Worm (Caenorhabditis elegans) whole organism, young adult: ENCODE measurements around the gene C24H10.2.
A peak's percentile ranks its signal among the peaks of the same experiment; 100 is the strongest.

Experiments
- B0035.1 ChIP-seq: sonication (generic microtip); optimal IDR thresholded peaks from 2 replicates; lab custom pipeline; 2016; ENCODE audit warnings: missing genetic modification characterization, mild to moderate bottlenecking, missing compliant biosample characterization, missing genotype, missing genetic modification reagents
- C17E4.6 ChIP-seq: fragments of 200-800 bp; sonication (Bioruptor generic); IDR thresholded peaks from 2 replicates; pipeline ENCODE4 v1.3.6; 2022; ENCODE audit warnings: missing genetic modification reagents, missing genetic modification characterization, missing compliant biosample characterization
- D2030.7 ChIP-seq: fragments of 200-800 bp; sonication (Bioruptor generic); IDR thresholded peaks from 2 replicates; pipeline ENCODE4 v1.3.6; 2022; ENCODE audit warnings: missing genetic modification reagents, missing genetic modification characterization, missing compliant biosample characterization
- F23B12.7 ChIP-seq: sonication (generic microtip); optimal IDR thresholded peaks from 2 replicates; lab custom pipeline; 2017; ENCODE audit warnings: missing genetic modification characterization, mild to moderate bottlenecking, missing compliant biosample characterization, antibody characterized with exemption, moderate library complexity; ENCODE audit not compliant: insufficient read depth
- F49E8.2 ChIP-seq: sonication (generic microtip); optimal IDR thresholded peaks from 3 replicates; lab custom pipeline; 2017; ENCODE audit warnings: missing genetic modification characterization, mild to moderate bottlenecking, missing compliant biosample characterization, antibody characterized with exemption, moderate library complexity; ENCODE audit not compliant: insufficient read depth
- K12H6.12 ChIP-seq: fragments of 200-800 bp; sonication (Bioruptor generic); optimal IDR thresholded peaks from 2 replicates; lab custom pipeline; 2018; ENCODE audit warnings: mild to moderate bottlenecking, missing genetic modification characterization, missing compliant biosample characterization
- Y53F4B.3 ChIP-seq: fragments of 200-800 bp; sonication (Bioruptor generic); IDR thresholded peaks from 2 replicates; pipeline ENCODE4 v1.3.6; 2022; ENCODE audit warnings: missing genetic modification reagents, missing genetic modification characterization, missing compliant biosample characterization
- Y56A3A.18 ChIP-seq: fragments of 200-800 bp; sonication (Bioruptor generic); IDR thresholded peaks from 2 replicates; pipeline ENCODE4 v1.3.6; 2022; ENCODE audit warnings: missing genetic modification reagents, missing genetic modification characterization, missing compliant biosample characterization
- Y79H2A.3 ChIP-seq: fragments of 200-800 bp; sonication (Bioruptor generic); conservative IDR thresholded peaks from 2 replicates; pipeline ENCODE4 v1.3.6; 2022; ENCODE audit warnings: missing genetic modification reagents, missing genetic modification characterization, missing compliant biosample characterization
- ZK185.1 ChIP-seq: sonication (generic microtip); optimal IDR thresholded peaks from 2 replicates; lab custom pipeline; 2016; ENCODE audit warnings: mild to moderate bottlenecking, missing genetic modification characterization, missing compliant biosample characterization; ENCODE audit not compliant: poor library complexity, severe bottlenecking
- ama-1 ChIP-seq, 3 experiments: fragments of 150-350 bp in 1 of 3; sonication (generic microtip) in 2 of 3; optimal IDR thresholded peaks; 2 replicates each; lab custom pipeline; 2014 to 2018; ENCODE audit warnings: missing biosample characterization in 2 of 3, missing genetic modification characterization in 2 of 3, missing genetic modification reagents in 2 of 3
- aptf-2 ChIP-seq: fragments of 200-800 bp; sonication (Bioruptor generic); conservative IDR thresholded peaks from 2 replicates; pipeline ENCODE4 v1.3.6; 2022; ENCODE audit warnings: missing genetic modification reagents, missing genetic modification characterization, missing compliant biosample characterization
- attf-3 ChIP-seq: fragments of 200-800 bp; sonication (Bioruptor generic); conservative IDR thresholded peaks from 2 replicates; pipeline ENCODE4 v1.3.6; 2022; ENCODE audit warnings: missing genetic modification reagents, missing genetic modification characterization, missing compliant biosample characterization
- attf-5 ChIP-seq: fragments of 200-800 bp; sonication (Bioruptor generic); optimal IDR thresholded peaks from 2 replicates; lab custom pipeline; 2018; ENCODE audit warnings: mild to moderate bottlenecking, missing genetic modification characterization, missing compliant biosample characterization
- attf-6 ChIP-seq: fragments of 200-800 bp; sonication (Bioruptor generic); IDR thresholded peaks from 2 replicates; pipeline ENCODE4 v1.3.6; 2022; ENCODE audit warnings: missing genetic modification reagents, missing genetic modification characterization, missing compliant biosample characterization
- cebp-2 ChIP-seq: fragments of 200-800 bp; sonication (Bioruptor generic); IDR thresholded peaks from 2 replicates; pipeline ENCODE4 v1.3.6; 2022; ENCODE audit warnings: missing genetic modification characterization, missing compliant biosample characterization
- ceh-27 ChIP-seq: fragments of 200-800 bp; sonication (Bioruptor generic); optimal IDR thresholded peaks from 2 replicates; lab custom pipeline; 2018; ENCODE audit warnings: mild to moderate bottlenecking, missing genetic modification characterization, moderate library complexity, missing compliant biosample characterization
- ceh-40 ChIP-seq: fragments of 200-800 bp; sonication (Bioruptor generic); IDR thresholded peaks from 2 replicates; pipeline ENCODE4 v1.3.6; 2022; ENCODE audit warnings: missing genetic modification characterization, missing compliant biosample characterization
- chd-7 ChIP-seq: sonication (generic microtip); optimal IDR thresholded peaks from 2 replicates; lab custom pipeline; 2016; ENCODE audit warnings: mild to moderate bottlenecking, missing genetic modification characterization, moderate library complexity, missing compliant biosample characterization
- dox-1 ChIP-seq: fragments of 200-800 bp; sonication (Bioruptor generic); IDR thresholded peaks from 2 replicates; pipeline ENCODE4 v1.3.6; 2022; ENCODE audit warnings: missing genetic modification reagents, missing genetic modification characterization, missing compliant biosample characterization
- egl-44 ChIP-seq: fragments of 200-800 bp; sonication (Bioruptor generic); IDR thresholded peaks from 2 replicates; pipeline ENCODE4 v1.3.6; 2022; ENCODE audit warnings: missing genetic modification reagents, missing genetic modification characterization, missing compliant biosample characterization
- egrh-3 ChIP-seq: fragments of 200-800 bp; sonication (Bioruptor generic); IDR thresholded peaks from 2 replicates; pipeline ENCODE4 v1.3.6; 2022; ENCODE audit warnings: missing genetic modification reagents, missing genetic modification characterization, missing compliant biosample characterization
- ekl-4 ChIP-seq: fragments of 200-800 bp; sonication (Bioruptor generic); IDR thresholded peaks from 2 replicates; pipeline ENCODE4 v1.3.6; 2022; ENCODE audit warnings: missing genetic modification reagents, missing genetic modification characterization, missing compliant biosample characterization
- ets-4 ChIP-seq: fragments of 200-800 bp; sonication (Bioruptor generic); optimal IDR thresholded peaks from 2 replicates; lab custom pipeline; 2018; ENCODE audit warnings: mild to moderate bottlenecking, missing genetic modification characterization, missing compliant biosample characterization
- fkh-3 ChIP-seq: sonication (generic microtip); optimal IDR thresholded peaks from 2 replicates; lab custom pipeline; 2016; ENCODE audit warnings: mild to moderate bottlenecking, missing genetic modification characterization, missing compliant biosample characterization
- gei-17 ChIP-seq: fragments of 200-800 bp; sonication (Bioruptor generic); optimal IDR thresholded peaks from 2 replicates; lab custom pipeline; 2018; ENCODE audit warnings: mild to moderate bottlenecking, missing genetic modification characterization, missing compliant biosample characterization
- hmg-1.2 ChIP-seq: fragments of 200-800 bp; sonication (Bioruptor generic); IDR thresholded peaks from 2 replicates; pipeline ENCODE4 v1.3.6; 2022; ENCODE audit warnings: missing genetic modification reagents, missing genetic modification characterization, missing compliant biosample characterization
- let-607 ChIP-seq, 2 experiments: fragments of 200-800 bp in 1 of 2; sonication (Bioruptor generic) in 1 of 2; sonication (generic microtip) in 1 of 2; optimal IDR thresholded peaks; 2 replicates each; lab custom pipeline; 2016 to 2018; ENCODE audit warnings: mild to moderate bottlenecking in 2 of 2, missing compliant biosample characterization in 2 of 2, missing genetic modification characterization in 2 of 2, moderate library complexity in 2 of 2, missing genotype in 1 of 2
- lin-26 ChIP-seq: fragments of 200-800 bp; sonication (Bioruptor generic); IDR thresholded peaks from 2 replicates; pipeline ENCODE4 v1.3.6; 2022; ENCODE audit warnings: missing genetic modification reagents, missing genetic modification characterization, missing compliant biosample characterization
- lin-35 ChIP-seq, 3 experiments: fragments of 150-350 bp in 2 of 3; sonication (generic microtip) in 1 of 3; optimal IDR thresholded peaks; 2 replicates each; lab custom pipeline; 2014 to 2018; ENCODE audit warnings: missing biosample characterization in 3 of 3, missing genetic modification characterization in 3 of 3, missing genetic modification reagents in 3 of 3
- lin-54 ChIP-seq: fragments of 200-800 bp; sonication (Bioruptor generic); optimal IDR thresholded peaks from 2 replicates; lab custom pipeline; 2018; ENCODE audit warnings: mild to moderate bottlenecking, missing genetic modification characterization, missing compliant biosample characterization
- madf-6 ChIP-seq: fragments of 200-800 bp; sonication (Bioruptor generic); IDR thresholded peaks from 2 replicates; pipeline ENCODE4 v1.3.6; 2022; ENCODE audit warnings: missing genetic modification reagents, missing genetic modification characterization, missing compliant biosample characterization
- mcd-1 ChIP-seq: fragments of 200-800 bp; sonication (Bioruptor generic); IDR thresholded peaks from 2 replicates; pipeline ENCODE4 v1.3.6; 2022; ENCODE audit warnings: missing genetic modification reagents, missing genetic modification characterization, missing compliant biosample characterization
- mel-28 ChIP-seq: sonication (generic microtip); optimal IDR thresholded peaks from 2 replicates; lab custom pipeline; 2016; ENCODE audit warnings: borderline replicate concordance, mild to moderate bottlenecking, missing genetic modification characterization, missing compliant biosample characterization
- nfya-1 ChIP-seq: sonication (generic microtip); optimal IDR thresholded peaks from 2 replicates; lab custom pipeline; 2017; ENCODE audit warnings: antibody characterized with exemption, missing compliant biosample characterization, missing genetic modification characterization, borderline replicate concordance; ENCODE audit not compliant: insufficient read depth
- nhr-27 ChIP-seq: fragments of 200-800 bp; sonication (Bioruptor generic); optimal IDR thresholded peaks from 2 replicates; lab custom pipeline; 2018; ENCODE audit warnings: mild to moderate bottlenecking, missing genetic modification characterization, moderate library complexity, missing compliant biosample characterization
- nhr-80 ChIP-seq: sonication (generic microtip); optimal IDR thresholded peaks from 2 replicates; lab custom pipeline; 2016; ENCODE audit warnings: missing genetic modification characterization, missing compliant biosample characterization
- rec-8 ChIP-seq, 2 experiments: sonication (generic microtip); optimal IDR thresholded peaks; 2 replicates each; lab custom pipeline; 2016; ENCODE audit warnings: mild to moderate bottlenecking in 2 of 2, missing genetic modification characterization in 2 of 2, missing genetic modification reagents in 2 of 2, missing genotype in 2 of 2, missing biosample characterization in 1 of 2, missing compliant biosample characterization in 1 of 2, moderate library complexity in 1 of 2
- snpc-1.1 ChIP-seq: sonication (generic microtip); optimal IDR thresholded peaks from 2 replicates; lab custom pipeline; 2017; ENCODE audit warnings: missing genetic modification characterization, mild to moderate bottlenecking, missing compliant biosample characterization, antibody characterized with exemption, moderate library complexity, missing genotype, missing genetic modification reagents; ENCODE audit not compliant: insufficient read depth
- snpc-1.3 ChIP-seq: sonication (generic microtip); optimal IDR thresholded peaks from 2 replicates; lab custom pipeline; 2017; ENCODE audit warnings: missing genetic modification characterization, mild to moderate bottlenecking, missing compliant biosample characterization, antibody characterized with exemption, moderate library complexity, missing genotype, missing genetic modification reagents; ENCODE audit not compliant: insufficient read depth
- snpc-3.4 ChIP-seq: sonication (generic microtip); optimal IDR thresholded peaks from 2 replicates; lab custom pipeline; 2017; ENCODE audit warnings: missing genetic modification characterization, mild to moderate bottlenecking, missing compliant biosample characterization, antibody characterized with exemption, moderate library complexity, missing genotype, missing genetic modification reagents
- snpc-4 ChIP-seq, 5 experiments: fragments of 150-350 bp in 1 of 5; sonication (generic microtip) in 4 of 5; optimal IDR thresholded peaks; 2 replicates each; lab custom pipeline; 2014 to 2018; ENCODE audit warnings: missing genetic modification characterization in 5 of 5, missing biosample characterization in 3 of 5, antibody characterized with exemption in 2 of 5, mild to moderate bottlenecking in 2 of 5, missing compliant biosample characterization in 2 of 5, missing genotype in 2 of 5, moderate library complexity in 2 of 5, missing genetic modification reagents in 1 of 5
- ztf-18 ChIP-seq: sonication (generic microtip); optimal IDR thresholded peaks from 2 replicates; lab custom pipeline; 2016; ENCODE audit warnings: missing genotype, mild to moderate bottlenecking, missing genetic modification characterization, missing compliant biosample characterization
- ztf-25 ChIP-seq: fragments of 200-800 bp; sonication (Bioruptor generic); IDR thresholded peaks from 2 replicates; pipeline ENCODE4 v1.3.6; 2022; ENCODE audit warnings: missing genetic modification reagents, missing genetic modification characterization, missing compliant biosample characterization

C24H10.2 gene

ce11 chrX:5022682-5023081 lies 41.7 kb upstream of the C24H10.2 start (continued):
- 0 out of 2 replicates have a peak, but pooled peaks have one; percentile 46 for TF ChIP-seq attf-6 (GFP tag; lab: Robert Waterston, UW)
- peak; percentile 55; the same call in 1 of the 2 replicates for TF ChIP-seq ceh-40 (GFP tag; lab: Robert Waterston, UW)
- TF ChIP-seq let-607 (tag; optimal IDR thresholded peaks at IDR 0.05; lab: Kevin White, UChicago) = peak; percentile 32 to 37
- TF ChIP-seq gei-17 (GFP tag; lab: Kevin White, UChicago) = peak; percentile 30
- TF ChIP-seq dox-1 = peak; percentile 75
- TF ChIP-seq ekl-4 (GFP tag; lab: Robert Waterston, UW) = peak; percentile 47; the same call in 1 of the 2 replicates
- no peak for TF ChIP-seq B0035.1 (tag; lab: Kevin White, UChicago)
- TF ChIP-seq nfya-1 = no peak
- 0 out of 2 replicates have a peak, but pooled peaks have one; percentile 39 for TF ChIP-seq Y53F4B.3 (GFP tag; lab: Robert Waterston, UW)
- TF ChIP-seq K12H6.12 (tag; lab: Kevin White, UChicago) = peak; percentile 62
- TF ChIP-seq lin-35 (GFP tag; optimal IDR thresholded peaks at IDR 0.05; lab: Kevin White, UChicago) = peak in 1 of 3 experiments; percentile 37
- TF ChIP-seq lin-54 (GFP tag; lab: Kevin White, UChicago) = peak; percentile 22
- peak; percentile 46; the same call in 1 of the 2 replicates for TF ChIP-seq madf-6 (GFP tag; lab: Robert Waterston, UW)
- peak; percentile 56 for TF ChIP-seq attf-5 (GFP tag; lab: Kevin White, UChicago)
- peak; percentile 84 for TF ChIP-seq D2030.7 (GFP tag; lab: Robert Waterston, UW)
- peak; percentile 25 for TF ChIP-seq chd-7 (tag; lab: Kevin White, UChicago)
- TF ChIP-seq F49E8.2 = peak; percentile 27
- no peak for TF ChIP-seq mcd-1 (GFP tag; lab: Robert Waterston, UW)
- peak; percentile 14 for TF ChIP-seq snpc-3.4 (tag; lab: Kevin White, UChicago)
- no peak for TF ChIP-seq ama-1 (optimal IDR thresholded peaks at IDR 0.05; lab: Kevin White, UChicago)
- TF ChIP-seq ama-1 (GFP tag; optimal IDR thresholded peaks at IDR 0.05; lab: Kevin White, UChicago) = peak in 1 of 2 experiments; percentile 52
- TF ChIP-seq nhr-27 (tag; lab: Kevin White, UChicago) = no peak
- TF ChIP-seq ceh-27 (GFP tag; lab: Kevin White, UChicago) = peak; percentile 58
- TF ChIP-seq C17E4.6 (GFP tag; lab: Robert Waterston, UW) = 0 out of 2 replicates have a peak, but pooled peaks have one; percentile 29
- peak; percentile 83 for TF ChIP-seq hmg-1.2 (GFP tag; lab: Robert Waterston, UW)
- TF ChIP-seq ZK185.1 (tag; lab: Kevin White, UChicago) = peak; percentile 42
- no peak for TF ChIP-seq nhr-80 (tag; lab: Kevin White, UChicago)
- peak; percentile 53 for TF ChIP-seq ztf-18
- TF ChIP-seq snpc-1.1 (tag; lab: Kevin White, UChicago) = peak; percentile 36
- TF ChIP-seq mel-28 (tag; lab: Kevin White, UChicago) = peak; percentile 35
- TF ChIP-seq F23B12.7 (tag; lab: Kevin White, UChicago) = peak; percentile 87
- peak; percentile 43 for TF ChIP-seq fkh-3 (tag; lab: Kevin White, UChicago)
- TF ChIP-seq snpc-1.3 (tag; lab: Kevin White, UChicago) = peak; percentile 70
- peak; percentile 81 for TF ChIP-seq egl-44 (GFP tag; lab: Robert Waterston, UW)
- peak; percentile 76 for TF ChIP-seq snpc-4 (GFP tag; optimal IDR thresholded peaks at IDR 0.05; lab: Kevin White, UChicago)
- peak in 1 of 4 experiments; percentile 71 for TF ChIP-seq snpc-4 (tag; optimal IDR thresholded peaks at IDR 0.05; lab: Kevin White, UChicago)
- TF ChIP-seq ets-4 = no peak
- TF ChIP-seq ztf-25 (GFP tag; lab: Robert Waterston, UW) = peak; percentile 82; the same call in 1 of the 2 replicates
- TF ChIP-seq Y79H2A.3 (GFP tag; lab: Robert Waterston, UW) = no peak
- TF ChIP-seq cebp-2 (GFP tag; lab: Robert Waterston, UW) = 0 out of 2 replicates have a peak, but pooled peaks have one; percentile 18
- TF ChIP-seq lin-26 (GFP tag; lab: Robert Waterston, UW) = peak; percentile 90
- TF ChIP-seq rec-8 (tag; optimal IDR thresholded peaks at IDR 0.05; lab: Kevin White, UChicago) = peak; percentile 41 to 67
- peak; percentile 34; the same call in 1 of the 2 replicates for TF ChIP-seq egrh-3 (GFP tag; lab: Robert Waterston, UW)
- TF ChIP-seq Y56A3A.18 (GFP tag; lab: Robert Waterston, UW) = peak; percentile 20; the same call in 1 of the 2 replicates
- peak; percentile 54; the same call in 1 of the 2 replicates for TF ChIP-seq aptf-2 (GFP tag; lab: Robert Waterston, UW)
- TF ChIP-seq attf-3 (GFP tag; lab: Robert Waterston, UW) = 0 out of 2 replicates have a peak, but pooled peaks have one; percentile 25
